Worm (Caenorhabditis elegans): ENCODE data around the gene R13H4.2.

DNA sequence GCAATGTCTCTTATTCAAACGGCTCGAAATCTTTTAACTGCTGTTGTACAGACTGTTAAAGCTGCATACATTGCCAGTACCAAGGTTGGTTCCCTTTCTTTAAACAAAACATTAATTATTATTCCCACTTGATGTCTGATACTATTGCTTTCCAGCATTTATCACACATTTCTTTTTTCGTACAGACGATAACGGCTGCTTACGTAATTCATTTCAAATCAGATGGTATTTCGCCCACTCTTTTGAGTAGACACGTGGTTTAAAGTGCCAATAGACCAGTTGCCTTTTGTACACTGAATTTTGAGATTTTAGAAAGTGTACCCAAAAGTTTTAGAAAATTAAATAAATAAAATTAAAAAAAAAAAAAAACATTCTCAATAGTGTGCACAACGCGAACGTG, 13.2 kb downstream of the R13H4.2 start:
- TF ChIP-seq daf-12 (tag; optimal IDR thresholded peaks at IDR 0.05) (no peak), nhr-12 (tag; optimal IDR thresholded peaks at IDR 0.05) (no peak), zag-1 (tag; optimal IDR thresholded peaks at IDR 0.05) (no peak), nhr-28 (tag; optimal IDR thresholded peaks at IDR 0.05) (no peak), aly-2 (tag; optimal IDR thresholded peaks at IDR 0.05) (no peak), fos-1 (tag; optimal IDR thresholded peaks at IDR 0.05) (no peak)
